Worm (Caenorhabditis elegans) whole organism, midembryonic: ENCODE results near the gene rtfo-1.
"Not testable (repeated sequence)": the region's sequence is repeated elsewhere in the genome, so short reads cannot be mapped to it uniquely, and the experiment has no call there.

ENCODE experiments used
- T22C8.4 ChIP-seq: fragments of 200-800 bp; sonication (Bioruptor generic); IDR thresholded peaks from 2 replicates; pipeline ENCODE4 v1.3.6; 2022; ENCODE audit warnings: missing genetic modification characterization, missing compliant biosample characterization
- cog-1 ChIP-seq: sonication (generic microtip); optimal IDR thresholded peaks from 2 replicates; lab custom pipeline; 2016; ENCODE audit warnings: missing genetic modification characterization, missing compliant biosample characterization
- ztf-23 ChIP-seq: fragments of 200-800 bp; sonication (Bioruptor generic); IDR thresholded peaks from 2 replicates; pipeline ENCODE4 v1.3.6; 2022; ENCODE audit warnings: missing genetic modification reagents, missing genetic modification characterization, missing compliant biosample characterization
- ztf-29 ChIP-seq: fragments of 200-800 bp; sonication (Bioruptor generic); IDR thresholded peaks from 2 replicates; pipeline ENCODE4 v1.3.6; 2022; ENCODE audit warnings: missing genetic modification reagents, missing genetic modification characterization, missing compliant biosample characterization

DNA sequence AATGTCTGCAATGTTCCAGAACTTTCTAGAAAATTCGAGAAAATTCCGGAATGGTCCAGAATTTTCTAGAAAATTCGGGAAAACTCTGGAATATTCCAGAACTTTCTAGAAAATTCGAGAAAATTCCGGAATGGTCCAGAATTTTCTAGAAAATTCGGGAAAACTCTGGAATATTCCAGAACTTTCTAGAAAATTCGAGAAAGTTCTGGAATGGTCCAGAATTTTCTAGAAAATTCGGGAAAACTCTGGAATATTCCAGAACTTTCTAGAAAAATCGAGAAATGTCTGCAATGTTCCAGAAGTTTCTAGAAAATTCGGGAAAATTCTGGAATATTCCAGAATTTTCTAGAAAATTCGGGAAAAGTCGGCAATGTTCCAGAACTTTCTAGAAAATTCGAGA, 21.0 kb upstream of the rtfo-1 start:
- not testable (repeated sequence) for TF ChIP-seq T22C8.4 (GFP tag; lab: Robert Waterston, UW); ztf-29 (GFP tag; lab: Robert Waterston, UW); cog-1; ztf-23 (GFP tag; lab: Robert Waterston, UW)
